Fruit fly (Drosophila melanogaster) whole organism, embryonic: ENCODE results near the gene scat.

ENCODE experiments used
- Ada2b ChIP-seq: fragments of 200-800 bp; sonication (Bioruptor generic); IDR thresholded peaks from 2 replicates; pipeline ENCODE4 v1.3.6; 2022; ENCODE audit warnings: missing biosample characterization, missing genetic modification characterization
- Bteb2 ChIP-seq: fragments of 200-800 bp; sonication (Bioruptor generic); optimal IDR thresholded peaks from 2 replicates; lab custom pipeline; 2016; ENCODE audit warnings: missing biosample characterization, missing genetic modification characterization
- CG10431 ChIP-seq: fragments of 200-800 bp; sonication (Bioruptor generic); optimal IDR thresholded peaks from 3 replicates; lab custom pipeline; 2018; ENCODE audit warnings: missing biosample characterization, mild to moderate bottlenecking, missing genetic modification characterization
- CG10462 ChIP-seq: fragments of 200-800 bp; sonication (Bioruptor generic); optimal IDR thresholded peaks from 2 replicates; lab custom pipeline; 2016; ENCODE audit warnings: missing biosample characterization, missing genetic modification characterization
- CG10565 ChIP-seq: fragments of 200-800 bp; sonication (Bioruptor generic); optimal IDR thresholded peaks from 3 replicates; lab custom pipeline; 2016; ENCODE audit warnings: missing biosample characterization, mild to moderate bottlenecking, missing genetic modification characterization
- CG11093 ChIP-seq: fragments of 200-800 bp; sonication (Bioruptor generic); IDR thresholded peaks from 3 replicates; pipeline ENCODE4 v1.3.6; 2022; ENCODE audit warnings: missing biosample characterization, missing genetic modification characterization
- CG11560 ChIP-seq: fragments of 200-800 bp; sonication (Bioruptor generic); IDR thresholded peaks from 3 replicates; pipeline ENCODE4 v1.3.6; 2022; ENCODE audit warnings: missing biosample characterization, missing genetic modification characterization
- CG11695 ChIP-seq: fragments of 200-800 bp; sonication (Bioruptor generic); IDR thresholded peaks from 3 replicates; pipeline ENCODE4 v1.3.6; 2022; ENCODE audit warnings: missing biosample characterization, missing genetic modification characterization
- CG12219 ChIP-seq: fragments of 200-800 bp; sonication (Bioruptor generic); optimal IDR thresholded peaks from 3 replicates; lab custom pipeline; 2018; ENCODE audit warnings: missing biosample characterization, mild to moderate bottlenecking, missing genetic modification characterization
- CG18476 ChIP-seq: fragments of 200-800 bp; sonication (Bioruptor generic); optimal IDR thresholded peaks from 2 replicates; lab custom pipeline; 2016; ENCODE audit warnings: missing biosample characterization, mild to moderate bottlenecking, missing genetic modification characterization
- CG18764 ChIP-seq: fragments of 200-800 bp; sonication (Bioruptor generic); optimal IDR thresholded peaks from 3 replicates; lab custom pipeline; 2016; ENCODE audit warnings: missing biosample characterization, missing genetic modification characterization
- CG32532 ChIP-seq: fragments of 200-800 bp; sonication (Bioruptor generic); IDR thresholded peaks from 2 replicates; pipeline ENCODE4 v1.3.6; 2022; ENCODE audit warnings: missing biosample characterization, missing genetic modification characterization
- CG32767 ChIP-seq: fragments of 200-800 bp; sonication (Bioruptor generic); IDR thresholded peaks from 2 replicates; pipeline ENCODE4 v1.3.6; 2022; ENCODE audit warnings: missing biosample characterization, missing genetic modification characterization
- CG34224 ChIP-seq: fragments of 200-800 bp; sonication (Bioruptor generic); IDR thresholded peaks from 3 replicates; pipeline ENCODE4 v1.3.6; 2022; ENCODE audit warnings: missing biosample characterization, missing genetic modification characterization; ENCODE audit not compliant: partially characterized antibody
- CG34422 ChIP-seq: fragments of 200-800 bp; sonication (Bioruptor generic); IDR thresholded peaks from 3 replicates; pipeline ENCODE4 v1.3.6; 2022; ENCODE audit warnings: missing biosample characterization, missing genetic modification characterization
- CG9932 ChIP-seq: fragments of 200-800 bp; sonication (Bioruptor generic); IDR thresholded peaks from 2 replicates; pipeline ENCODE4 v1.3.6; 2022; ENCODE audit warnings: missing biosample characterization, missing genetic modification characterization
- Dbx ChIP-seq: fragments of 200-800 bp; sonication (Bioruptor generic); IDR thresholded peaks from 3 replicates; pipeline ENCODE4 v1.3.6; 2022; ENCODE audit warnings: missing biosample characterization, missing genetic modification characterization
- HLH54F ChIP-seq: fragments of 200-800 bp; sonication (Bioruptor generic); optimal IDR thresholded peaks from 3 replicates; lab custom pipeline; 2016; ENCODE audit warnings: missing biosample characterization, missing genetic modification characterization
- HLHmδ ChIP-seq: fragments of 200-800 bp; sonication (Bioruptor generic); optimal IDR thresholded peaks from 2 replicates; lab custom pipeline; 2018; ENCODE audit warnings: missing biosample characterization, mild to moderate bottlenecking, missing genetic modification characterization, moderate library complexity
- HmgD ChIP-seq: fragments of 200-800 bp; sonication (Bioruptor generic); optimal IDR thresholded peaks from 3 replicates; lab custom pipeline; 2016; ENCODE audit warnings: missing biosample characterization, missing genetic modification characterization
- Hr39 ChIP-seq: fragments of >200 bp; optimal IDR thresholded peaks from 2 replicates; lab custom pipeline; 2017
- Jarid2 ChIP-seq: fragments of 200-800 bp; sonication (Bioruptor generic); optimal IDR thresholded peaks from 3 replicates; lab custom pipeline; 2017; ENCODE audit warnings: mild to moderate bottlenecking, missing biosample characterization, missing genetic modification reagents, missing genetic modification characterization
- Nf-YB ChIP-seq: fragments of 200-800 bp; sonication (Bioruptor generic); optimal IDR thresholded peaks from 3 replicates; lab custom pipeline; 2019; ENCODE audit warnings: missing biosample characterization, mild to moderate bottlenecking, missing genetic modification characterization, moderate library complexity
- Nf-YC ChIP-seq: fragments of 200-800 bp; optimal IDR thresholded peaks from 3 replicates; lab custom pipeline; 2019; ENCODE audit warnings: missing biosample characterization, mild to moderate bottlenecking, missing genetic modification characterization, moderate library complexity
- Optix ChIP-seq: fragments of 200-800 bp; sonication (Bioruptor generic); IDR thresholded peaks from 3 replicates; pipeline ENCODE4 v1.3.6; 2022; ENCODE audit warnings: missing biosample characterization, missing genetic modification characterization
- Ravus ChIP-seq: fragments of 200-800 bp; sonication (Bioruptor generic); IDR thresholded peaks from 2 replicates; pipeline ENCODE4 v1.3.6; 2022; ENCODE audit warnings: missing biosample characterization, missing genetic modification characterization
- Sox100B ChIP-seq: fragments of 200-800 bp; sonication (Bioruptor generic); optimal IDR thresholded peaks from 3 replicates; lab custom pipeline; 2018; ENCODE audit warnings: missing biosample characterization, mild to moderate bottlenecking, missing genetic modification characterization
- Spps ChIP-seq: fragments of 200-800 bp; sonication (Bioruptor generic); optimal IDR thresholded peaks from 2 replicates; lab custom pipeline; 2018; ENCODE audit warnings: missing biosample characterization, mild to moderate bottlenecking, missing genetic modification characterization
- Trl ChIP-seq, 3 experiments: fragments of >200 bp in 2 of 3; fragments of 200-800 bp in 1 of 3; sonication (Bioruptor generic) in 1 of 3; optimal IDR thresholded peaks; 2 replicates in 1 of 3; 3 replicates in 2 of 3; lab custom pipeline; 2016 to 2017; ENCODE audit warnings: missing biosample characterization in 1 of 3, missing genetic modification characterization in 1 of 3
- bcd ChIP-seq: fragments of 200-800 bp; sonication (Bioruptor generic); optimal IDR thresholded peaks from 2 replicates; lab custom pipeline; 2017; ENCODE audit warnings: missing biosample characterization, mild to moderate bottlenecking, missing genetic modification characterization
- cas ChIP-seq: fragments of 200-800 bp; sonication (Bioruptor generic); IDR thresholded peaks from 2 replicates; pipeline ENCODE4 v1.3.6; 2022; ENCODE audit warnings: missing biosample characterization, missing genetic modification characterization
- chinmo ChIP-seq: fragments of 200-800 bp; sonication (Bioruptor generic); IDR thresholded peaks from 4 replicates; pipeline ENCODE4 v1.3.6; 2022; ENCODE audit warnings: missing biosample characterization, missing genetic modification characterization; ENCODE audit not compliant: partially characterized antibody
- fd102C ChIP-seq: fragments of 200-800 bp; sonication (Bioruptor generic); optimal IDR thresholded peaks from 2 replicates; lab custom pipeline; 2018; ENCODE audit warnings: missing biosample characterization, mild to moderate bottlenecking, missing genetic modification characterization, moderate library complexity
- gce ChIP-seq: fragments of 200-800 bp; sonication (Bioruptor generic); IDR thresholded peaks from 3 replicates; pipeline ENCODE4 v1.3.6; 2022; ENCODE audit warnings: missing biosample characterization, missing genetic modification characterization
- gcm ChIP-seq: fragments of 200-800 bp; sonication (Bioruptor generic); optimal IDR thresholded peaks from 2 replicates; lab custom pipeline; 2019; ENCODE audit warnings: missing biosample characterization, mild to moderate bottlenecking, missing genetic modification characterization, moderate library complexity
- hth ChIP-seq: fragments of >200 bp; optimal IDR thresholded peaks from 2 replicates; lab custom pipeline; 2017; ENCODE audit warnings: inconsistent platforms
- jing ChIP-seq: fragments of 200-800 bp; sonication (Bioruptor generic); optimal IDR thresholded peaks from 2 replicates; lab custom pipeline; 2018; ENCODE audit warnings: missing biosample characterization, mild to moderate bottlenecking, missing genetic modification characterization
- kah ChIP-seq: fragments of 200-800 bp; sonication (Bioruptor generic); optimal IDR thresholded peaks from 2 replicates; lab custom pipeline; 2018; ENCODE audit warnings: missing biosample characterization, mild to moderate bottlenecking, missing genetic modification characterization
- ken ChIP-seq: fragments of 200-800 bp; sonication (Bioruptor generic); IDR thresholded peaks from 3 replicates; pipeline ENCODE4 v1.3.6; 2022; ENCODE audit warnings: missing biosample characterization, missing genetic modification characterization
- klu ChIP-seq: fragments of 200-800 bp; sonication (Bioruptor generic); IDR thresholded peaks from 2 replicates; pipeline ENCODE4 v1.3.6; 2022; ENCODE audit warnings: missing biosample characterization, missing genetic modification characterization
- mam ChIP-seq: fragments of 200-800 bp; sonication (Bioruptor generic); optimal IDR thresholded peaks from 3 replicates; lab custom pipeline; 2016; ENCODE audit warnings: missing biosample characterization, missing genetic modification characterization
- nau ChIP-seq: fragments of 200-800 bp; sonication (Bioruptor generic); optimal IDR thresholded peaks from 3 replicates; lab custom pipeline; 2017; ENCODE audit warnings: missing biosample characterization, mild to moderate bottlenecking, missing genetic modification characterization, missing genetic modification reagents
- otp ChIP-seq: fragments of 200-800 bp; sonication (Bioruptor generic); IDR thresholded peaks from 3 replicates; pipeline ENCODE4, ENCODE4 v1.3.6; 2022; ENCODE audit warnings: missing biosample characterization, missing genetic modification characterization
- pfk ChIP-seq: fragments of 200-800 bp; sonication (Bioruptor generic); optimal IDR thresholded peaks from 2 replicates; lab custom pipeline; 2018; ENCODE audit warnings: missing biosample characterization, mild to moderate bottlenecking, missing genetic modification characterization, moderate library complexity
- phol ChIP-seq: fragments of 200-800 bp; sonication (Bioruptor generic); optimal IDR thresholded peaks from 3 replicates; lab custom pipeline; 2018; ENCODE audit warnings: missing biosample characterization, mild to moderate bottlenecking, missing genetic modification characterization, moderate library complexity
- ro ChIP-seq: fragments of 200-800 bp; sonication (Bioruptor generic); IDR thresholded peaks from 2 replicates; pipeline ENCODE4 v1.3.6; 2022; ENCODE audit warnings: missing biosample characterization, missing genetic modification characterization
- slou ChIP-seq: fragments of 200-800 bp; sonication (Bioruptor generic); optimal IDR thresholded peaks from 3 replicates; lab custom pipeline; 2016; ENCODE audit warnings: missing biosample characterization, missing genetic modification characterization
- stc ChIP-seq: fragments of 200-800 bp; sonication (Bioruptor generic); IDR thresholded peaks from 2 replicates; pipeline ENCODE4 v1.3.6; 2022; ENCODE audit warnings: missing biosample characterization, missing genetic modification characterization
- toy ChIP-seq: fragments of 200-800 bp; sonication (Bioruptor generic); IDR thresholded peaks from 2 replicates; pipeline ENCODE4 v1.3.6; 2022; ENCODE audit warnings: missing biosample characterization, missing genetic modification characterization
- unc-4 ChIP-seq: fragments of 200-800 bp; sonication (Bioruptor generic); IDR thresholded peaks from 2 replicates; pipeline ENCODE4 v1.3.6; 2022; ENCODE audit warnings: missing biosample characterization, missing genetic modification characterization; ENCODE audit not compliant: partially characterized antibody
- unpg ChIP-seq: fragments of 200-800 bp; sonication (Bioruptor generic); optimal IDR thresholded peaks from 3 replicates; lab custom pipeline; 2018; ENCODE audit warnings: missing biosample characterization, mild to moderate bottlenecking, missing genetic modification characterization, moderate library complexity

Gene scat

DNA sequence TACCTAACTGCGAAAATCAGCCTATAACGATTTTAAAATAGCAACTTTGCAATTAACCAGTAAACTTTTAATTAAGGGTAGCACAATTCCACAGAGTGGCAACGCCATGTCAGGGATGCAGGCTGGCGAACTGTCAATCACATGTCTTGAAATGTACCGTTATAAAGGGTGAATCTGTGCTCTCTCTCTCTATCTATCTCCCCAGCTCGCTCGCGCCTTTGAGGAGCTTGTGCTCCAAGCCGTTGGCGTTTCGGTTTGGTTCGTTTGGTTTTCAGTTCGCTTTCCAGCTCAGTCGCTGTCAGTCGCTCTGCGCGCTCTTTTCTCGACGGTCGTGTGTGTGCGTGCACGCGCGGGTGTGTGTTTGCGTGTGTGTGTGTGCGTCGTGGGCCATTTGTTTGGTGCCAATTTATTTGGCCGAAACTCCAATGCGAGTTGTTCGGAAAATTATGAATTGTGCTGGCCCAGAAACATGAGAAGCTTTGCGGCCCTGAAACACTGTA, 6.1 kb downstream of the scat start, which contains the start of gene numb (continued):
- TF ChIP-seq CG34224 (GFP tag; lab: Robert Waterston, UW), result no peak
- 0 out of 4 replicates have a peak, but pooled peaks have one; percentile 69 for TF ChIP-seq chinmo
- no peak for TF ChIP-seq Nf-YB (GFP tag; lab: Kevin White, UChicago)
- peak; percentile 41 for TF ChIP-seq CG10462 (GFP tag; lab: Kevin White, UChicago)
- TF ChIP-seq toy (GFP tag; lab: Robert Waterston, UW), result no peak
- no peak for TF ChIP-seq unpg (GFP tag; lab: Kevin White, UChicago)
- no peak for TF ChIP-seq phol (tag; lab: Kevin White, UChicago)
- no peak for TF ChIP-seq CG11560 (tag; lab: Robert Waterston, UW)
- TF ChIP-seq fd102C (GFP tag; lab: Kevin White, UChicago), result no peak
- no peak for TF ChIP-seq Sox100B (GFP tag; lab: Kevin White, UChicago)
- TF ChIP-seq HmgD (GFP tag; lab: Kevin White, UChicago), result no peak
- no peak for TF ChIP-seq Bteb2 (GFP tag; lab: Kevin White, UChicago)
- no peak for TF ChIP-seq jing
- TF ChIP-seq Ravus (GFP tag; lab: Robert Waterston, UW), result no peak
- TF ChIP-seq Dbx (GFP tag; lab: Robert Waterston, UW), result peak; percentile 67; the same call in 1 of the 3 replicates
- no peak for TF ChIP-seq CG10431 (GFP tag; lab: Kevin White, UChicago)
- peak; percentile 16; the same call in 1 of the 2 replicates for TF ChIP-seq stc (GFP tag; lab: Robert Waterston, UW)
- no peak for TF ChIP-seq ro (GFP tag; lab: Robert Waterston, UW)
- TF ChIP-seq Hr39 (lab: Kevin White, UChicago), result peak; percentile 95
- no peak for TF ChIP-seq HLHmδ (GFP tag; lab: Kevin White, UChicago)
- 0 out of 3 replicates have a peak, but pooled peaks have one; percentile 24 for TF ChIP-seq CG11093 (GFP tag; lab: Robert Waterston, UW)
- TF ChIP-seq CG9932 (GFP tag; lab: Robert Waterston, UW), result no peak
- no peak for TF ChIP-seq CG18476 (GFP tag; lab: Kevin White, UChicago)
- TF ChIP-seq CG34422 (GFP tag; lab: Robert Waterston, UW), result peak; percentile 56; the same call in 1 of the 3 replicates
- TF ChIP-seq klu, result 0 out of 2 replicates have a peak, but pooled peaks have one; percentile 30
- TF ChIP-seq CG32532 (GFP tag; lab: Robert Waterston, UW), result peak; percentile 39
- no peak for TF ChIP-seq bcd (GFP tag; lab: Kevin White, UChicago)
- TF ChIP-seq hth (lab: Kevin White, UChicago), result no peak
- no peak for TF ChIP-seq CG12219
- TF ChIP-seq otp (GFP tag; lab: Robert Waterston, UW), result no peak
- no peak for TF ChIP-seq pfk (GFP tag; lab: Kevin White, UChicago)
- peak; percentile 40 for TF ChIP-seq Nf-YC (tag; lab: Kevin White, UChicago)
- TF ChIP-seq Ada2b, result no peak
- TF ChIP-seq slou (GFP tag; lab: Kevin White, UChicago), result no peak
- no peak for TF ChIP-seq CG10565 (GFP tag; lab: Kevin White, UChicago)
- no peak for TF ChIP-seq nau (GFP tag; lab: Kevin White, UChicago)
- no peak for TF ChIP-seq Optix (GFP tag; lab: Robert Waterston, UW)
- TF ChIP-seq ken, result no peak
- TF ChIP-seq Jarid2, result peak; percentile 79
- no peak for TF ChIP-seq unc-4 (GFP tag; lab: Robert Waterston, UW)
- TF ChIP-seq cas, result no peak
- no peak for TF ChIP-seq kah (GFP tag; lab: Kevin White, UChicago)
- TF ChIP-seq CG18764 (GFP tag; lab: Kevin White, UChicago), result no peak
- TF ChIP-seq gcm (GFP tag; lab: Kevin White, UChicago), result no peak
- TF ChIP-seq HLH54F (GFP tag; lab: Kevin White, UChicago), result no peak
- peak; percentile 27; the same call in 1 of the 3 replicates for TF ChIP-seq CG11695
- TF ChIP-seq mam (GFP tag; lab: Kevin White, UChicago), result no peak
- 0 out of 3 replicates have a peak, but pooled peaks have one; percentile 28 for TF ChIP-seq gce
- TF ChIP-seq CG32767 (GFP tag; lab: Robert Waterston, UW), result no peak
- no peak for TF ChIP-seq Spps (tag; lab: Kevin White, UChicago)
- TF ChIP-seq Trl (optimal IDR thresholded peaks at IDR 0.05; lab: Kevin White, UChicago), result peak; percentile 59 to 83
- TF ChIP-seq Trl (GFP tag; optimal IDR thresholded peaks at IDR 0.05; lab: Kevin White, UChicago), result no peak
